Worm (Caenorhabditis elegans) whole organism, midembryonic: ENCODE data around the gene C05D12.7.

Experiments used
- cog-1 ChIP-seq: sonication (generic microtip); optimal IDR thresholded peaks from 2 replicates; lab custom pipeline; 2016; ENCODE audit warnings: missing genetic modification characterization, missing compliant biosample characterization
- flt-1 ChIP-seq: fragments of 200-800 bp; sonication (Bioruptor generic); IDR thresholded peaks from 2 replicates; pipeline ENCODE4 v1.3.6; 2022; ENCODE audit warnings: missing genetic modification characterization, missing compliant biosample characterization
- klf-2 ChIP-seq: fragments of 200-800 bp; sonication (Bioruptor generic); conservative IDR thresholded peaks from 2 replicates; pipeline ENCODE4 v1.3.6; 2022; ENCODE audit warnings: missing genetic modification reagents, missing genetic modification characterization, missing compliant biosample characterization
- ref-1 ChIP-seq: fragments of 200-800 bp; sonication (Bioruptor generic); conservative IDR thresholded peaks from 2 replicates; pipeline ENCODE4 v1.3.6; 2022; ENCODE audit warnings: missing genetic modification reagents, missing genetic modification characterization, missing compliant biosample characterization
- tab-1 ChIP-seq: fragments of 200-800 bp; sonication (Bioruptor generic); IDR thresholded peaks from 2 replicates; pipeline ENCODE4 v1.3.6; 2022; ENCODE audit warnings: missing genetic modification characterization, missing compliant biosample characterization
- ztf-23 ChIP-seq: fragments of 200-800 bp; sonication (Bioruptor generic); IDR thresholded peaks from 2 replicates; pipeline ENCODE4 v1.3.6; 2022; ENCODE audit warnings: missing genetic modification reagents, missing genetic modification characterization, missing compliant biosample characterization

ce11 chrII:11452498-11453005 is 42.7 kb downstream of the C05D12.7 start, which contains the start of gene rsp-2:
- TF ChIP-seq flt-1 (no peak), klf-2 (GFP tag; lab: Robert Waterston, UW) (no peak), ztf-23 (no peak), ref-1 (GFP tag; lab: Robert Waterston, UW) (no peak), cog-1 (tag; lab: Kevin White, UChicago) (no peak), tab-1 (GFP tag; lab: Robert Waterston, UW) (no peak)
